Fruit fly (Drosophila melanogaster): ENCODE results near the gene CG4598.

CG4598 gene

dm6 chr2L:9908468-9908967 is 9.9 kb upstream of the CG4598 start, which contains the start of gene CG13124 (continued):
- peak; percentile 62 for TF ChIP-seq CG34376 (GFP tag; optimal IDR thresholded peaks at IDR 0.05)
- TF ChIP-seq CG6854 (GFP tag; optimal IDR thresholded peaks at IDR 0.05): peak; percentile 42
- peak; percentile 21 for TF ChIP-seq wek (GFP tag; optimal IDR thresholded peaks at IDR 0.05)
- peak; percentile 70 for TF ChIP-seq row (GFP tag; IDR thresholded peaks at IDR 0.05)
- no peak for TF ChIP-seq tll (GFP tag; optimal IDR thresholded peaks at IDR 0.05)
- TF ChIP-seq MESR4 (GFP tag; optimal IDR thresholded peaks at IDR 0.05): peak; percentile 5
- TF ChIP-seq CG7963 (GFP tag; IDR thresholded peaks at IDR 0.05; ENCODE audit: partially characterized antibody): no peak
- no peak for TF ChIP-seq Ets65A (GFP tag)
- no peak for TF ChIP-seq CG7987 (GFP tag; optimal IDR thresholded peaks at IDR 0.05)
- TF ChIP-seq Six4 (GFP tag; optimal IDR thresholded peaks at IDR 0.05): no peak
- no peak for TF ChIP-seq bcd (GFP tag; optimal IDR thresholded peaks at IDR 0.05)
- peak; percentile 74 for TF ChIP-seq Rfx (GFP tag; IDR thresholded peaks at IDR 0.05)
- TF ChIP-seq CG3995 (GFP tag; optimal IDR thresholded peaks at IDR 0.05): peak; percentile 22
- TF ChIP-seq cg (GFP tag; optimal IDR thresholded peaks at IDR 0.05): peak; percentile 46
- TF ChIP-seq Hand (GFP tag; optimal IDR thresholded peaks at IDR 0.05): peak; percentile 50
- TF ChIP-seq CG12391 (tag; optimal IDR thresholded peaks at IDR 0.05): peak; percentile 5
- peak; percentile 32 for TF ChIP-seq grau (tag; optimal IDR thresholded peaks at IDR 0.05)
- TF ChIP-seq CG10543 (GFP tag; optimal IDR thresholded peaks at IDR 0.05): peak; percentile 61
- peak; percentile 43 for TF ChIP-seq CG15514 (GFP tag; optimal IDR thresholded peaks at IDR 0.05)
- TF ChIP-seq CG16815 (GFP tag; optimal IDR thresholded peaks at IDR 0.05): no peak
- TF ChIP-seq Max (GFP tag; optimal IDR thresholded peaks at IDR 0.05): no peak
- TF ChIP-seq Ssrp (tag; optimal IDR thresholded peaks at IDR 0.05): no peak
- TF ChIP-seq CG2678 (tag; optimal IDR thresholded peaks at IDR 0.05): peak; percentile 43
- 0 out of 2 replicates have a peak, but pooled peaks have one; percentile 8 for TF ChIP-seq tna (GFP tag; IDR thresholded peaks at IDR 0.05; ENCODE audit: partially characterized antibody)
- TF ChIP-seq E2f1 (GFP tag; IDR thresholded peaks at IDR 0.05): no peak
- peak; percentile 57; the same call in 1 of the 2 replicates for TF ChIP-seq chm (GFP tag; IDR thresholded peaks at IDR 0.05)
- peak; percentile 11 for TF ChIP-seq dmrt99B (tag; optimal IDR thresholded peaks at IDR 0.05)
- no peak for TF ChIP-seq fd3F (GFP tag; optimal IDR thresholded peaks at IDR 0.05)
- TF ChIP-seq lilli (GFP tag; optimal IDR thresholded peaks at IDR 0.05): peak; percentile 59
- peak; percentile 39 for TF ChIP-seq Fer1 (GFP tag; optimal IDR thresholded peaks at IDR 0.05)
- TF ChIP-seq CG7372 (GFP tag; IDR thresholded peaks at IDR 0.05): 0 out of 2 replicates have a peak, but pooled peaks have one; percentile 26
- peak; percentile 7; the same call in 1 of the 2 replicates for TF ChIP-seq gsb (GFP tag; IDR thresholded peaks at IDR 0.05)
- TF ChIP-seq br (optimal IDR thresholded peaks at IDR 0.05): no peak
- TF ChIP-seq CG8924 (tag; optimal IDR thresholded peaks at IDR 0.05): peak; percentile 17
- TF ChIP-seq fd102C (GFP tag; optimal IDR thresholded peaks at IDR 0.05): no peak
- TF ChIP-seq lab (GFP tag; optimal IDR thresholded peaks at IDR 0.05): peak; percentile 50
- peak; percentile 17 for TF ChIP-seq B-H2 (GFP tag; optimal IDR thresholded peaks at IDR 0.05)
- peak; percentile 56; the same call in 1 of the 2 replicates for TF ChIP-seq rib (GFP tag; IDR thresholded peaks at IDR 0.05)
- TF ChIP-seq Atf6 (GFP tag; IDR thresholded peaks at IDR 0.05): peak; percentile 59
- TF ChIP-seq Hmr (GFP tag; optimal IDR thresholded peaks at IDR 0.05): peak; percentile 55
- TF ChIP-seq unpg (GFP tag; optimal IDR thresholded peaks at IDR 0.05): peak; percentile 32
- TF ChIP-seq Drgx (GFP tag; IDR thresholded peaks at IDR 0.05): peak; percentile 57
- peak; percentile 18 for TF ChIP-seq ERR (GFP tag; optimal IDR thresholded peaks at IDR 0.05)
- peak; percentile 0 for TF ChIP-seq ind (GFP tag; optimal IDR thresholded peaks at IDR 0.05)
- peak; percentile 22 for TF ChIP-seq CG13624 (GFP tag; optimal IDR thresholded peaks at IDR 0.05)
- no peak for TF ChIP-seq Hr78 (GFP tag; optimal IDR thresholded peaks at IDR 0.05)
- TF ChIP-seq Atf-2 (GFP tag; optimal IDR thresholded peaks at IDR 0.05): no peak
- TF ChIP-seq CG2120 (GFP tag; optimal IDR thresholded peaks at IDR 0.05): peak; percentile 46
- peak; percentile 36 for TF ChIP-seq CG12219 (GFP tag; optimal IDR thresholded peaks at IDR 0.05)

Data from whole organism, embryonic.